Fruit fly (Drosophila melanogaster): Measurements from ENCODE around the gene Sirt7.

The Sirt7 gene

DNA sequence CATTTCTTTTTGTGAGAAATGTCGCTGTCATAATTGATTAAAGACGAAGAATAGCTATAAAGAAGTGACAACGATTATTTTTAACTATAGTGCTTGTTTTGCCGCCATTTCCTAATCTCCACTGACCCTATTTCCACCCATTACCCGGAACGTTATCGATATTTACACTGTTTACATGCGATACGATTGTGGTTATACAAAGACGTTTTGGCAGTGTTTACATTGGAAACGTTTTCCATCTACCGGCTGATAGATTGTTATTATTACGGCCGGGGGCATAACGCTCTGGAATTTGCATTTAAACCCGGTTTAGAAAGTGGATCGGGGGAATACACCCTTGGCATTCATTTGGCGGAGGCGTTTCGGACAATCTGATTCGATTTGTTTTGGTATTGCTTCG, 10.6 kb downstream of the Sirt7 start (continued):
- TF ChIP-seq shn (GFP tag; optimal IDR thresholded peaks at IDR 0.05) (no peak), fu2 (GFP tag; optimal IDR thresholded peaks at IDR 0.05) (no peak), en (GFP tag; optimal IDR thresholded peaks at IDR 0.05) (no peak), CG18476 (GFP tag; optimal IDR thresholded peaks at IDR 0.05) (no peak), Max (GFP tag; optimal IDR thresholded peaks at IDR 0.05) (no peak), kah (GFP tag; optimal IDR thresholded peaks at IDR 0.05) (no peak), CG10366 (GFP tag; IDR thresholded peaks at IDR 0.05) (no peak), nmo (GFP tag; optimal IDR thresholded peaks at IDR 0.05) (no peak), Atf6 (GFP tag; IDR thresholded peaks at IDR 0.05) (peak; percentile 17; the same call in 1 of the 2 replicates), pb (GFP tag; optimal IDR thresholded peaks at IDR 0.05) (no peak), Hr78 (GFP tag; optimal IDR thresholded peaks at IDR 0.05) (no peak), Stat92E (GFP tag; optimal IDR thresholded peaks at IDR 0.05) (no peak), CG6854 (GFP tag; optimal IDR thresholded peaks at IDR 0.05) (peak; percentile 15), hb (GFP tag; IDR thresholded peaks at IDR 0.05; ENCODE audit: partially characterized antibody) (no peak), NfI (GFP tag; optimal IDR thresholded peaks at IDR 0.05) (no peak), grn (GFP tag; optimal IDR thresholded peaks at IDR 0.05) (peak; percentile 49), wdn (GFP tag; IDR thresholded peaks at IDR 0.05) (no peak), unpg (GFP tag; optimal IDR thresholded peaks at IDR 0.05) (no peak), ken (GFP tag; IDR thresholded peaks at IDR 0.05) (no peak), CG6683 (GFP tag; optimal IDR thresholded peaks at IDR 0.05) (no peak), CG10959 (GFP tag; IDR thresholded peaks at IDR 0.05) (no peak), kni (GFP tag; optimal IDR thresholded peaks at IDR 0.05) (no peak), CG6175 (GFP tag; IDR thresholded peaks at IDR 0.05) (no peak), E2f2 (GFP tag; IDR thresholded peaks at IDR 0.05) (no peak), CG6765 (GFP tag; optimal IDR thresholded peaks at IDR 0.05) (peak; percentile 32), CG7745 (tag; optimal IDR thresholded peaks at IDR 0.05) (no peak), tx (GFP tag; optimal IDR thresholded peaks at IDR 0.05) (no peak), slp2 (GFP tag; optimal IDR thresholded peaks at IDR 0.05) (no peak), CG6791 (GFP tag; IDR thresholded peaks at IDR 0.05; ENCODE audit: partially characterized antibody) (no peak), CG32767 (GFP tag; IDR thresholded peaks at IDR 0.05) (no peak), CG2199 (GFP tag; IDR thresholded peaks at IDR 0.05) (0 out of 3 replicates have a peak, but pooled peaks have one; percentile 14), CG1529 (GFP tag; optimal IDR thresholded peaks at IDR 0.05) (no peak), CG14667 (GFP tag; IDR thresholded peaks at IDR 0.05) (no peak), CG11093 (GFP tag; IDR thresholded peaks at IDR 0.05) (no peak), CG31224 (GFP tag; IDR thresholded peaks at IDR 0.05) (no peak), Asciz (GFP tag; optimal IDR thresholded peaks at IDR 0.05) (peak; percentile 24), CG8281 (tag; optimal IDR thresholded peaks at IDR 0.05) (no peak), zfh1 (GFP tag; IDR thresholded peaks at IDR 0.05) (no peak), CG6813 (GFP tag; optimal IDR thresholded peaks at IDR 0.05) (peak; percentile 32), amos (GFP tag; IDR thresholded peaks at IDR 0.05; ENCODE audit: partially characterized antibody) (no peak), BEAF-32 (GFP tag; optimal IDR thresholded peaks at IDR 0.05) (peak; percentile 10), lbe (GFP tag; optimal IDR thresholded peaks at IDR 0.05) (no peak), fd102C (GFP tag; optimal IDR thresholded peaks at IDR 0.05) (peak; percentile 32), exex (tag; optimal IDR thresholded peaks at IDR 0.05) (peak; percentile 24), p53 (GFP tag; optimal IDR thresholded peaks at IDR 0.05) (no peak), br (optimal IDR thresholded peaks at IDR 0.05) (no peak), CG42726 (GFP tag; IDR thresholded peaks at IDR 0.05; ENCODE audit: partially characterized antibody) (no peak), MTF-1 (GFP tag; optimal IDR thresholded peaks at IDR 0.05; ENCODE audit: borderline replicate concordance) (peak; percentile 22), CG7357 (GFP tag; IDR thresholded peaks at IDR 0.05) (no peak), CG18599 (GFP tag; optimal IDR thresholded peaks at IDR 0.05) (peak; percentile 36), D19A (tag; optimal IDR thresholded peaks at IDR 0.05) (no peak)

Measured in whole organism, embryonic.